Worm (Caenorhabditis elegans): ENCODE results near the gene F46B6.6.

The F46B6.6 gene

ce11 chrV:9765622-9766021, 21.0 kb downstream of the F46B6.6 start (continued):
- no peak for TF ChIP-seq F44E2.7 (GFP tag; IDR thresholded peaks at IDR 0.05)
- TF ChIP-seq madf-5 (GFP tag; IDR thresholded peaks at IDR 0.05) = no peak
- no peak for TF ChIP-seq F37D6.2 (tag; optimal IDR thresholded peaks at IDR 0.05)
- TF ChIP-seq spr-1 (tag; optimal IDR thresholded peaks at IDR 0.05) = no peak
- peak; percentile 6 to 83 for TF ChIP-seq lsy-2 (tag; optimal IDR thresholded peaks at IDR 0.05)
- no peak for TF ChIP-seq lin-15B (tag; optimal IDR thresholded peaks at IDR 0.05)
- TF ChIP-seq cey-2 (tag; optimal IDR thresholded peaks at IDR 0.05; ENCODE audit: borderline replicate concordance, insufficient read depth) = no peak
- no peak for TF ChIP-seq tag-97 (GFP tag; IDR thresholded peaks at IDR 0.05)
- no peak for TF ChIP-seq zfp-3 (GFP tag; conservative IDR thresholded peaks at IDR 0.05)
- no peak for TF ChIP-seq skn-1 (tag; optimal IDR thresholded peaks at IDR 0.05)
- TF ChIP-seq lin-1 (GFP tag; IDR thresholded peaks at IDR 0.05) = no peak
- no peak for TF ChIP-seq unc-39 (tag; optimal IDR thresholded peaks at IDR 0.05)
- TF ChIP-seq fkh-10 (GFP tag; optimal IDR thresholded peaks at IDR 0.05) = peak; percentile 97
- TF ChIP-seq nhr-111 (GFP tag; optimal IDR thresholded peaks at IDR 0.05) = no peak
- no peak for TF ChIP-seq mdl-1 (tag; optimal IDR thresholded peaks at IDR 0.05)
- no peak for TF ChIP-seq attf-4 (tag; optimal IDR thresholded peaks at IDR 0.05)
- TF ChIP-seq daf-8 (GFP tag; IDR thresholded peaks at IDR 0.05) = no peak
- no peak for TF ChIP-seq F26F4.8 (GFP tag; conservative IDR thresholded peaks at IDR 0.05)
- TF ChIP-seq nhr-48 (tag; optimal IDR thresholded peaks at IDR 0.05) = no peak
- TF ChIP-seq lin-38 (GFP tag; IDR thresholded peaks at IDR 0.05) = no peak
- no peak for TF ChIP-seq fos-1 (tag; optimal IDR thresholded peaks at IDR 0.05)
- TF ChIP-seq hmg-1.1 (GFP tag; IDR thresholded peaks at IDR 0.05) = no peak
- peak; percentile 22 for TF ChIP-seq rbr-2 (tag; optimal IDR thresholded peaks at IDR 0.05)
- no peak for TF ChIP-seq ztf-7 (tag; optimal IDR thresholded peaks at IDR 0.05)
- no peak for TF ChIP-seq ceh-20 (GFP tag; IDR thresholded peaks at IDR 0.05)
- no peak for TF ChIP-seq ama-1 (optimal IDR thresholded peaks at IDR 0.05)
- TF ChIP-seq ceh-62 (tag; optimal IDR thresholded peaks at IDR 0.05) = no peak
- no peak for TF ChIP-seq zip-11 (GFP tag; IDR thresholded peaks at IDR 0.05)
- peak; percentile 71 for TF ChIP-seq aha-1 (tag)
- no peak for TF ChIP-seq Y105C5A.15 (GFP tag; IDR thresholded peaks at IDR 0.05)

- TF ChIP-seq unc-62 (GFP tag; optimal IDR thresholded peaks at IDR 0.05 in 1 of 2) (peak in 1 of 2 experiments; percentile 97), unc-62 (tag; optimal IDR thresholded peaks at IDR 0.05) (no peak), egl-27 (tag; optimal IDR thresholded peaks at IDR 0.05) (no peak)
These were observed 22.1 kb downstream of the F46B6.6 start for ce11 chrV:9764552-9764951.

ce11 chrV:9763759-9764158, 22.9 kb downstream of the F46B6.6 start:
- TF ChIP-seq nhr-102 (tag; optimal IDR thresholded peaks at IDR 0.05) = no peak
- no peak for TF ChIP-seq zip-2 (tag; optimal IDR thresholded peaks at IDR 0.05)
- TF ChIP-seq dmd-9 (GFP tag; IDR thresholded peaks at IDR 0.05) = no peak

ce11 chrV:9758437-9758836, 28.2 kb downstream of the F46B6.6 start:
- TF ChIP-seq ZK546.5 (tag; optimal IDR thresholded peaks at IDR 0.05) (no peak), F44E2.7 (GFP tag; IDR thresholded peaks at IDR 0.05) (no peak), spr-1 (tag; optimal IDR thresholded peaks at IDR 0.05) (no peak), ztf-7 (tag; optimal IDR thresholded peaks at IDR 0.05) (no peak), R02D3.7 (tag; optimal IDR thresholded peaks at IDR 0.05) (no peak)

ce11 chrV:9757884-9758283, 28.8 kb downstream of the F46B6.6 start, which contains the start of gene F58E6.11:
F58E6.11 (minus strand) TSS chrV:9757984.
- TF ChIP-seq rbr-2 (tag; optimal IDR thresholded peaks at IDR 0.05) (no peak), zfp-2 (tag; optimal IDR thresholded peaks at IDR 0.05) (no peak), zfp-3 (GFP tag; conservative IDR thresholded peaks at IDR 0.05) (no peak), Y5F2A.4 (GFP tag; optimal IDR thresholded peaks at IDR 0.05) (no peak), hlh-30 (tag; optimal IDR thresholded peaks at IDR 0.05; ENCODE audit: insufficient read depth) (no peak), php-3 (GFP tag; IDR thresholded peaks at IDR 0.05) (no peak), lsy-2 (tag; optimal IDR thresholded peaks at IDR 0.05) (no peak), lin-13 (GFP tag; optimal IDR thresholded peaks at IDR 0.05) (no peak), F37D6.2 (tag; optimal IDR thresholded peaks at IDR 0.05) (no peak), lin-38 (GFP tag; IDR thresholded peaks at IDR 0.05) (no peak), ZK546.5 (tag; optimal IDR thresholded peaks at IDR 0.05) (no peak), lin-15B (tag; optimal IDR thresholded peaks at IDR 0.05) (no peak), nhr-42 (GFP tag; IDR thresholded peaks at IDR 0.05) (no peak)
